Worm (Caenorhabditis elegans): Measurements from ENCODE around the gene F10C1.8.

DNA sequence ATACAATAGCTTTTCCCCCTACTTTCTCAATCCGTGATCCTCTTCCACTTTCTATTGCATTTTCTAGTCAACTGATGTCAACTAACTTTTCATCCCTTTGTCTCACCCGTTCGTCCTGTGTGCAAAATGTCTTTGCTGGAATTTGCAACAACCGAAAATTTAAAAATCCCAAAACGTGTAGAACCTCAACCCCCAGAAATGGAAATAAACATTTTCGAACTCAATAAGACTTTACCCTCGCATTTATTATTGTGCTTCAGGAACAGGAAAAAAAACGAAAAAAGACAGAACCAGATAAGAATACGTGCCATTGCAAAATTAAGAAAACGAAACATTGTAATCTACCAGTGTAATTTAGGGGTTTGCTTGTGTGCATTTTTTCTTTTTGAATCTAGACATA, 42.1 kb upstream of the F10C1.8 start:
- TF ChIP-seq rpc-1 (optimal IDR thresholded peaks at IDR 0.05) (no peak), rpc-1 (tag; optimal IDR thresholded peaks at IDR 0.05) (no peak), ceh-27 (GFP tag; optimal IDR thresholded peaks at IDR 0.05) (no peak), dox-1 (GFP tag; IDR thresholded peaks at IDR 0.05) (no peak), ztf-22 (GFP tag; optimal IDR thresholded peaks at IDR 0.05) (no peak), ama-1 (optimal IDR thresholded peaks at IDR 0.05) (no peak), ama-1 (GFP tag; optimal IDR thresholded peaks at IDR 0.05) (peak in 1 of 2 experiments; percentile 45), madf-3 (GFP tag; IDR thresholded peaks at IDR 0.05) (no peak), nhr-120 (GFP tag; IDR thresholded peaks at IDR 0.05) (no peak), ceh-100 (GFP tag; IDR thresholded peaks at IDR 0.05) (no peak; the same call in 1 of the 2 replicates), lsl-1 (GFP tag; optimal IDR thresholded peaks at IDR 0.05) (no peak), rec-8 (tag; optimal IDR thresholded peaks at IDR 0.05) (no peak), F52B5.7 (tag; optimal IDR thresholded peaks at IDR 0.05) (peak; percentile 43)

Data from whole organism, young adult.